Fruit fly (Drosophila melanogaster): ENCODE results near the gene Men-b.

dm6 chr3R:27178546-27179375 is 27.3 kb downstream of the Men-b start:
- no peak for TF ChIP-seq ttk (optimal IDR thresholded peaks at IDR 0.05)
- no peak for TF ChIP-seq psq (optimal IDR thresholded peaks at IDR 0.05)
- TF ChIP-seq insv (optimal IDR thresholded peaks at IDR 0.05), result no peak

Measured in Kc167 (cell line).